Worm (Caenorhabditis elegans) whole organism, L4/young adult: Measurements from ENCODE around the gene F56D6.22.

Experiments used
- W03F9.2 ChIP-seq: fragments of 150-350 bp; optimal IDR thresholded peaks from 2 replicates; lab custom pipeline; 2014; ENCODE audit warnings: missing biosample characterization, missing genetic modification characterization
- dao-5 ChIP-seq: sonication (generic microtip); optimal IDR thresholded peaks from 2 replicates; lab custom pipeline; 2016; ENCODE audit warnings: missing genotype, missing genetic modification characterization, moderate library complexity, missing compliant biosample characterization
- him-1 ChIP-seq: sonication (generic microtip); optimal IDR thresholded peaks from 2 replicates; lab custom pipeline; 2016; ENCODE audit warnings: missing genotype, missing genetic modification reagents, missing genetic modification characterization, missing compliant biosample characterization

DNA sequence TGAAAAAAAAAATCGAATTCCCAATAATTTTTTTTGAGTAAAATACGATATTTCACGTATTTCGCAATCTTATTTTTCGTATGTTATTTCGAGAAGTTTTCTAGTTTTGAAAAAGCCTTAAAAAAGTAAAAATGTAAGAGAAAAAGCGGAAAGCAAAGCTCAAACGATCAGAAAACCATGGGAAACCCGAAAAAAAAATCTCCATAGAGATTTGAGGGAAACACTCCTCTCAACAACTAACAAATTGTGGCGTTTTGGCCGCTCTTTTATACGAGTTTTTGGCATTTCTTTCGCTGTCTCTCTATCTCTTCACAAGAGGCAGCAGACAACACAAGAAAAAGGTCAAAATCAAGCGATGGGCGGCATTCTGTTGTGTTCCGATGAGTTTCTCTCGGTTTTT, 33.0 kb downstream of the F56D6.22 start:
- no peak for TF ChIP-seq W03F9.2 (tag; lab: Kevin White, UChicago)
- no peak for TF ChIP-seq him-1 (tag; lab: Kevin White, UChicago)
- TF ChIP-seq dao-5 = no peak
